Fruit fly (Drosophila melanogaster) ovary, adult (tissue): Measurements from ENCODE around the gene Tmem43.

Source experiments
- CG17801 ChIP-seq: fragments of 200-800 bp; optimal IDR thresholded peaks from 2 replicates; lab custom pipeline; 2019; ENCODE audit warnings: missing biosample characterization, mild to moderate bottlenecking, missing genetic modification characterization, moderate library complexity; ENCODE audit not compliant: partially characterized antibody

Tmem43 gene

DNA sequence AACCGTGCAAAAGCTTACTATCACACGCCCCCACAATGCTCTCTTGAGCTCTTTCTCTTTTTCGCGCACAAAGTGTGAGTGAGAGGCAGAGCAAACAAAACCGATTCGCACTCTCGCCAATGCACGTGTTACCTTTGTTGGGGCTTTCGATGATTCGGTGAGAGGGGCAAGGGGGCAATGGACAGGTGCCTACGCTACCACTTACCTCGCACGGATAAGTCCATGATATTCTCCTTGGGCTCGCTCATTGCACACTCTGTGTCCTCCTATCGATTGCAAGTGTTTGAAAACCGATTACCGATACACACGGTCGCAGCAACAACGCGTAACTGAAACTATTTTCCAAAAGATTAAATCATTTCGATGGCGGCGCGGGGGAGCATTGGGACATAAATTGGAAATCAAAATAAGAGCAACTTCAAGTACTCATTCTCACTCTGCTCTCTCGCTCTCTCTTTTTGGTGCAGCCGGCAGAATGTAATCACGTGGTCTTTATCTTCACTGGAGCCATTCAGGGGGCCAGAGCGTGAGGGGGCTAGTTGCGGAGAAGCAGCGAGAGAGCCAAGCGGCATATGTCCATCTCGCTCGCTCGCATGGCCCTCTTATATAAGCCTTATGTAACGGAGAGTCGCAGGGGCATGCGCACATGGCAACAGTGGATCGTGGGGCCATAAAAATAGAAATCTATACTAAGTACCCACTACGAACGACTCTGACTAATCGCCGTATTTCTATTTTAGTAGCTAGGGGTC is 47.7 kb downstream of the Tmem43 start, which contains the start of gene Pdp1:
TSS of gene Pdp1 (minus strand) at position 334 of the 752 bp plus-strand sequence.
- no peak for TF ChIP-seq CG17801 (GFP tag; lab: Kevin White, UChicago)

dm6 chr3L:7866558-7866957 is 48.4 kb downstream of the Tmem43 start:
- no peak for TF ChIP-seq CG17801 (GFP tag; lab: Kevin White, UChicago)

- no peak for TF ChIP-seq CG17801 (GFP tag; lab: Kevin White, UChicago)
Observed at dm6 chr3L:7865747-7866387, 49.1 kb downstream of the Tmem43 start.

DNA sequence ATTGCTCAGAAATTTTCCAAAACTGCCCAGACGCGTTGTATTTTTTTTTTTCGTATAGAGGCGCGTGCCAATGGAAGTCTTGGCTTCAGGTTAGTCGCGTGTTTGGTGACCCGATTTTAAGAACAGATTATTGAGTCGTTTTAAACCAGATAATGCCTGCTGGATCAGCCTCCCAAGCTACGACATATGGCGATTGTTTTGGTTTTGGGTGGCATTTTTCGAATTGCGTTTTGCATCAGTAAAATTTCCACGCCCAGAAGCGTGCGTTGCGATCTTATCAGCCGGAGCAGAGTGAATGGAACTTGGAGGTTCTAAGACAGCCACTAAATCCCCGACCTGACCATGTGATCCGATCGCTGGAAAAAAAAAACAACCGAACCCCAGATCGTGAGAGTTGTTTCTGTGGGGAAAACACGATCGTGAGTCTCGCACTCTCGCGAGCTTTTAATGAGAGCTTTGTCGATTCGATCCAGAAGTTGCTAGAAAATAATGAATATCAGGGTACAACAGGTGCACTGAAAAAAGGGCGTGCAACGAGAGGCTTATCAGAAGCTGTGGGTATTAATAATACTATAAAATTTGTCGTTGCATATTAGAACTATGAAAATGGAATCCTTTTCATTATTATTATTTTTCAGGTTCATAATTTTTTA is 49.7 kb downstream of the Tmem43 start:
- no peak for TF ChIP-seq CG17801 (GFP tag; lab: Kevin White, UChicago)

DNA sequence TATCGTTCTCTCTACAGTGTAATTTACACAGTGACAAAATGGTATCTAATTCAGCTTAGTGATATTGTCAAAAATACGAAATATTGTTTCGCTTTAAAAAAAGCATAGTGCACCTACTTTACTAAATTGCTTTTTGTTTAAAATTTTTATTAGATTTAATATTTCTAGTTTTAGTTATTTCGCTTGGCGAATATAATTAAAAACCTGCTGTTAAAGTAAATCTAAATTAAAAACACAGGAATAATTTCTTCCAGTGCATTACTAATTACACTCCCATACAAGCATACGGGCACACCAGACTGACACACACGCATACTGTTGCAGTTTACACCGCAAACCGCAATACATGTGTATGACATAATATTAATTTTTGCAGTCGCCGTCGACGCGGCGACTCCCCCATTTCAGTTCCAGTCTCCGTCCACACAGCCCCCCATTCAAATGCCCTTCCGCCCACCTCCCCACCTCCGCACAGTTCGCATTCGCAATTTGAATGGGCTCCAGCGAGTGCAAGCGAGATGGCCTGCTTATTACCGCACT is 51.1 kb downstream of the Tmem43 start:
- peak; percentile 94 for TF ChIP-seq CG17801 (GFP tag; lab: Kevin White, UChicago)
